Worm (Caenorhabditis elegans) whole organism, L4/young adult: Measurements from ENCODE around the gene hda-1.

Experiments used
- W03F9.2 ChIP-seq: fragments of 150-350 bp; optimal IDR thresholded peaks from 2 replicates; lab custom pipeline; 2014; ENCODE audit warnings: missing biosample characterization, missing genetic modification characterization
- dao-5 ChIP-seq: sonication (generic microtip); optimal IDR thresholded peaks from 2 replicates; lab custom pipeline; 2016; ENCODE audit warnings: missing genotype, missing genetic modification characterization, moderate library complexity, missing compliant biosample characterization
- him-1 ChIP-seq: sonication (generic microtip); optimal IDR thresholded peaks from 2 replicates; lab custom pipeline; 2016; ENCODE audit warnings: missing genotype, missing genetic modification reagents, missing genetic modification characterization, missing compliant biosample characterization

ce11 chrV:14508556-14508955 is 16.6 kb upstream of the hda-1 start:
- TF ChIP-seq him-1 (tag; lab: Kevin White, UChicago) (no peak), W03F9.2 (tag; lab: Kevin White, UChicago) (no peak), dao-5 (no peak)
